Worm (Caenorhabditis elegans) whole organism, early embryonic: ENCODE data around the gene C31H1.2.

Experiments used
- ama-1 ChIP-seq: fragments of 150-350 bp; optimal IDR thresholded peaks from 2 replicates; lab custom pipeline; 2014
- ets-7 ChIP-seq: sonication (generic microtip); optimal IDR thresholded peaks from 2 replicates; lab custom pipeline; 2016; ENCODE audit warnings: missing genotype, missing genetic modification characterization, missing compliant biosample characterization
- flt-1 ChIP-seq: fragments of 200-800 bp; sonication (Bioruptor generic); IDR thresholded peaks from 2 replicates; pipeline ENCODE4 v1.3.6; 2022; ENCODE audit warnings: missing genetic modification characterization, missing compliant biosample characterization
- hmbx-1 ChIP-seq: sonication (generic microtip); optimal IDR thresholded peaks from 2 replicates; lab custom pipeline; 2016; ENCODE audit warnings: mild to moderate bottlenecking, missing genetic modification characterization, missing compliant biosample characterization
- sea-1 ChIP-seq: fragments of 200-800 bp; sonication (Bioruptor generic); conservative IDR thresholded peaks from 2 replicates; pipeline ENCODE4 v1.3.6; 2022; ENCODE audit warnings: missing genetic modification characterization, missing compliant biosample characterization
- tbx-11 ChIP-seq: fragments of 200-800 bp; sonication (Bioruptor generic); IDR thresholded peaks from 2 replicates; pipeline ENCODE4 v1.3.6; 2022; ENCODE audit warnings: missing genetic modification characterization, missing compliant biosample characterization

- TF ChIP-seq flt-1 (GFP tag; lab: Robert Waterston, UW) = no peak
- TF ChIP-seq ama-1 (lab: Kevin White, UChicago) = no peak
- no peak for TF ChIP-seq ets-7 (tag; lab: Kevin White, UChicago)
- TF ChIP-seq hmbx-1 = no peak
- no peak for TF ChIP-seq tbx-11 (GFP tag; lab: Robert Waterston, UW)
- TF ChIP-seq sea-1 = no peak
Observed at ce11 chrIV:5820056-5820799, 29.1 kb downstream of the C31H1.2 start.
